Fruit fly (Drosophila melanogaster): Measurements from ENCODE around the gene loco.

Gene loco

dm6 chr3R:22624737-22625136 is 14.4 kb downstream of the loco start (continued):
- TF ChIP-seq luna (GFP tag; optimal IDR thresholded peaks at IDR 0.05) (no peak), Camta (GFP tag; optimal IDR thresholded peaks at IDR 0.05) (peak; percentile 38), CG5953 (GFP tag; IDR thresholded peaks at IDR 0.05) (peak; percentile 75), Atf3 (GFP tag; optimal IDR thresholded peaks at IDR 0.05) (peak; percentile 26), C15 (GFP tag; IDR thresholded peaks at IDR 0.05) (0 out of 3 replicates have a peak, but pooled peaks have one; percentile 36), Taf1 (GFP tag; IDR thresholded peaks at IDR 0.05) (no peak), Dad (GFP tag; optimal IDR thresholded peaks at IDR 0.05) (peak; percentile 10), Trl (optimal IDR thresholded peaks at IDR 0.05) (no peak), Trl (GFP tag; optimal IDR thresholded peaks at IDR 0.05) (peak; percentile 60), CG1233 (GFP tag; optimal IDR thresholded peaks at IDR 0.05) (peak; percentile 38), CG6813 (GFP tag; optimal IDR thresholded peaks at IDR 0.05) (peak; percentile 40), onecut (GFP tag; IDR thresholded peaks at IDR 0.05) (peak; percentile 51), sens-2 (GFP tag; IDR thresholded peaks at IDR 0.05) (peak; percentile 75), hkb (optimal IDR thresholded peaks at IDR 0.05) (no peak), hkb (GFP tag; IDR thresholded peaks at IDR 0.05) (peak; percentile 80), Six4 (GFP tag; optimal IDR thresholded peaks at IDR 0.05) (peak; percentile 58), CG9215 (GFP tag; IDR thresholded peaks at IDR 0.05) (peak; percentile 34; the same call in 1 of the 2 replicates), odd (GFP tag; optimal IDR thresholded peaks at IDR 0.05) (no peak), kni (GFP tag; optimal IDR thresholded peaks at IDR 0.05) (no peak), dpn (GFP tag; optimal IDR thresholded peaks at IDR 0.05) (peak; percentile 56 to 59), tx (GFP tag; optimal IDR thresholded peaks at IDR 0.05) (peak; percentile 6), lola (GFP tag; optimal IDR thresholded peaks at IDR 0.05) (no peak), Aef1 (GFP tag; IDR thresholded peaks at IDR 0.05) (peak; percentile 56), Sox100B (GFP tag; optimal IDR thresholded peaks at IDR 0.05) (no peak), CG6175 (GFP tag; IDR thresholded peaks at IDR 0.05) (peak; percentile 51; the same call in 1 of the 3 replicates), sna (GFP tag; IDR thresholded peaks at IDR 0.05; ENCODE audit: partially characterized antibody) (no peak), Dek (tag; optimal IDR thresholded peaks at IDR 0.05) (no peak), CG43689 (GFP tag; IDR thresholded peaks at IDR 0.05) (no peak), slbo (GFP tag; IDR thresholded peaks at IDR 0.05) (peak; percentile 77), CG2712 (tag; optimal IDR thresholded peaks at IDR 0.05) (peak; percentile 77), ewg (GFP tag; optimal IDR thresholded peaks at IDR 0.05) (peak; percentile 45), HmgZ (tag; optimal IDR thresholded peaks at IDR 0.05) (peak; percentile 21), otp (GFP tag; IDR thresholded peaks at IDR 0.05) (peak; percentile 81; the same call in 2 of the 3 replicates), lilli (GFP tag; optimal IDR thresholded peaks at IDR 0.05) (peak; percentile 53), CG6683 (GFP tag; optimal IDR thresholded peaks at IDR 0.05) (no peak), CG3847 (GFP tag; IDR thresholded peaks at IDR 0.05) (peak; percentile 42; the same call in 1 of the 2 replicates), Xrp1 (GFP tag; IDR thresholded peaks at IDR 0.05) (peak; percentile 80), CG30403 (GFP tag; optimal IDR thresholded peaks at IDR 0.05) (peak; percentile 76), pfk (GFP tag; optimal IDR thresholded peaks at IDR 0.05) (no peak), HLH3B (GFP tag; IDR thresholded peaks at IDR 0.05) (peak; percentile 82), Fer1 (GFP tag; optimal IDR thresholded peaks at IDR 0.05) (peak; percentile 65), her (GFP tag; optimal IDR thresholded peaks at IDR 0.05) (peak; percentile 40), CG7556 (GFP tag; optimal IDR thresholded peaks at IDR 0.05) (peak; percentile 54), Nf-YA (GFP tag; IDR thresholded peaks at IDR 0.05) (peak; percentile 63), CG12104 (GFP tag; optimal IDR thresholded peaks at IDR 0.05) (peak; percentile 55), al (GFP tag; IDR thresholded peaks at IDR 0.05) (no peak), bcd (GFP tag; optimal IDR thresholded peaks at IDR 0.05) (peak; percentile 59), CG18476 (GFP tag; optimal IDR thresholded peaks at IDR 0.05) (peak; percentile 3), Atf6 (GFP tag; IDR thresholded peaks at IDR 0.05) (peak; percentile 60; the same call in 1 of the 2 replicates), ap (GFP tag; IDR thresholded peaks at IDR 0.05) (peak; percentile 73), exex (tag; optimal IDR thresholded peaks at IDR 0.05) (no peak), hbn (GFP tag; IDR thresholded peaks at IDR 0.05; ENCODE audit: partially characterized antibody) (no peak)
